Worm (Caenorhabditis elegans) whole organism, mixed stage, embryonic: ENCODE data around the gene F14D7.12.

Experiments used
- M03D4.4 ChIP-seq: sonication (generic microtip); optimal IDR thresholded peaks from 2 replicates; lab custom pipeline; 2017; ENCODE audit warnings: mild to moderate bottlenecking, missing genetic modification characterization, missing compliant biosample characterization
- bed-3 ChIP-seq: fragments of 200-800 bp; sonication (Bioruptor generic); optimal IDR thresholded peaks from 3 replicates; lab custom pipeline; 2018; ENCODE audit warnings: mild to moderate bottlenecking, missing genetic modification characterization, moderate library complexity, missing compliant biosample characterization
- blmp-1 ChIP-seq: fragments of 150-350 bp; optimal IDR thresholded peaks from 2 replicates; lab custom pipeline; 2014; ENCODE audit warnings: missing biosample characterization, missing genetic modification characterization
- ceh-39 ChIP-seq: fragments of 150-350 bp; optimal IDR thresholded peaks from 2 replicates; lab custom pipeline; 2014; ENCODE audit warnings: missing biosample characterization, missing genetic modification characterization
- ceh-43 ChIP-seq: fragments of 200-800 bp; sonication (Bioruptor generic); optimal IDR thresholded peaks from 2 replicates; lab custom pipeline; 2018; ENCODE audit warnings: mild to moderate bottlenecking, missing genetic modification characterization, moderate library complexity, missing compliant biosample characterization
- ceh-83 ChIP-seq: fragments of 200-800 bp; sonication (Bioruptor generic); optimal IDR thresholded peaks from 2 replicates; lab custom pipeline; 2018; ENCODE audit warnings: mild to moderate bottlenecking, missing genetic modification characterization, missing compliant biosample characterization
- ces-1 ChIP-seq: fragments of 150-350 bp; optimal IDR thresholded peaks from 2 replicates; lab custom pipeline; 2014; ENCODE audit warnings: missing biosample characterization, missing genetic modification reagents, missing genetic modification characterization
- drap-1 ChIP-seq: fragments of 200-800 bp; sonication (Bioruptor generic); optimal IDR thresholded peaks from 3 replicates; lab custom pipeline; 2018; ENCODE audit warnings: mild to moderate bottlenecking, missing genetic modification characterization, missing compliant biosample characterization
- elt-1 ChIP-seq: sonication (generic microtip); optimal IDR thresholded peaks from 2 replicates; lab custom pipeline; 2017; ENCODE audit warnings: missing genetic modification characterization, mild to moderate bottlenecking, missing compliant biosample characterization, antibody characterized with exemption, moderate library complexity, borderline replicate concordance; ENCODE audit not compliant: insufficient read depth
- elt-3 ChIP-seq: fragments of 150-350 bp; optimal IDR thresholded peaks from 2 replicates; lab custom pipeline; 2014; ENCODE audit warnings: missing biosample characterization, missing genetic modification characterization
- flh-1 ChIP-seq: fragments of 200-800 bp; sonication (Bioruptor generic); optimal IDR thresholded peaks from 2 replicates; lab custom pipeline; 2018; ENCODE audit warnings: mild to moderate bottlenecking, missing genetic modification characterization, moderate library complexity, missing compliant biosample characterization
- ham-2 ChIP-seq: fragments of 200-800 bp; sonication (Bioruptor generic); optimal IDR thresholded peaks from 2 replicates; lab custom pipeline; 2018; ENCODE audit warnings: mild to moderate bottlenecking, missing genetic modification characterization, missing compliant biosample characterization
- hlh-1 ChIP-seq: fragments of 150-350 bp; optimal IDR thresholded peaks from 2 replicates; lab custom pipeline; 2014; ENCODE audit warnings: missing biosample characterization, missing genetic modification reagents, missing genetic modification characterization
- lin-13 ChIP-seq: fragments of 150-350 bp; optimal IDR thresholded peaks from 2 replicates; lab custom pipeline; 2014; ENCODE audit warnings: missing biosample characterization, missing genetic modification characterization
- lin-32 ChIP-seq: fragments of 200-800 bp; sonication (Bioruptor generic); optimal IDR thresholded peaks from 2 replicates; lab custom pipeline; 2018; ENCODE audit warnings: mild to moderate bottlenecking, missing genetic modification characterization, missing compliant biosample characterization
- lsy-2 ChIP-seq: fragments of 150-350 bp; optimal IDR thresholded peaks from 2 replicates; lab custom pipeline; 2014; ENCODE audit warnings: missing biosample characterization, missing genetic modification characterization
- mab-5 ChIP-seq: fragments of 150-350 bp; optimal IDR thresholded peaks from 2 replicates; lab custom pipeline; 2014; ENCODE audit warnings: missing biosample characterization, missing genetic modification characterization
- mep-1 ChIP-seq: fragments of 150-350 bp; optimal IDR thresholded peaks from 2 replicates; lab custom pipeline; 2017; ENCODE audit warnings: missing biosample characterization, missing genetic modification reagents, missing genetic modification characterization, inconsistent platforms
- mls-2 ChIP-seq: sonication (generic microtip); optimal IDR thresholded peaks from 2 replicates; lab custom pipeline; 2016; ENCODE audit warnings: mild to moderate bottlenecking, missing genetic modification characterization, moderate library complexity, missing compliant biosample characterization
- nhr-12 ChIP-seq: fragments of 150-350 bp; optimal IDR thresholded peaks from 2 replicates; lab custom pipeline; 2014; ENCODE audit warnings: missing biosample characterization, missing genetic modification characterization
- nhr-2 ChIP-seq: fragments of 150-350 bp; optimal IDR thresholded peaks from 2 replicates; lab custom pipeline; 2014; ENCODE audit warnings: missing biosample characterization, missing genetic modification characterization
- nhr-28 ChIP-seq: fragments of 150-350 bp; optimal IDR thresholded peaks from 2 replicates; lab custom pipeline; 2014; ENCODE audit warnings: missing biosample characterization, missing genetic modification characterization
- nhr-76 ChIP-seq: sonication (generic microtip); optimal IDR thresholded peaks from 2 replicates; lab custom pipeline; 2017; ENCODE audit warnings: missing biosample characterization, missing genetic modification characterization
- pha-4 ChIP-seq: fragments of 150-350 bp; optimal IDR thresholded peaks from 2 replicates; lab custom pipeline; 2018; ENCODE audit warnings: missing biosample characterization, missing genetic modification reagents, missing genetic modification characterization
- sem-2 ChIP-seq: fragments of 200-800 bp; sonication (Bioruptor generic); optimal IDR thresholded peaks from 2 replicates; lab custom pipeline; 2018; ENCODE audit warnings: mild to moderate bottlenecking, missing genetic modification characterization, missing compliant biosample characterization
- snpc-4 ChIP-seq: fragments of 150-350 bp; optimal IDR thresholded peaks from 2 replicates; lab custom pipeline; 2014; ENCODE audit warnings: missing biosample characterization, missing genetic modification characterization
- sptf-1 ChIP-seq: sonication (generic microtip); optimal IDR thresholded peaks from 2 replicates; lab custom pipeline; 2017; ENCODE audit warnings: mild to moderate bottlenecking, missing genetic modification characterization, moderate library complexity, missing compliant biosample characterization
- tbx-8 ChIP-seq: fragments of 200-800 bp; sonication (Bioruptor generic); optimal IDR thresholded peaks from 2 replicates; lab custom pipeline; 2018; ENCODE audit warnings: mild to moderate bottlenecking, missing genetic modification characterization, moderate library complexity, missing compliant biosample characterization
- unc-120 ChIP-seq: sonication (generic microtip); optimal IDR thresholded peaks from 2 replicates; lab custom pipeline; 2017; ENCODE audit warnings: missing genetic modification characterization, missing compliant biosample characterization; ENCODE audit not compliant: poor library complexity, severe bottlenecking
- unc-62 ChIP-seq: fragments of 150-350 bp; optimal IDR thresholded peaks from 2 replicates; lab custom pipeline; 2014; ENCODE audit warnings: missing biosample characterization, missing genetic modification reagents, missing genetic modification characterization
- zip-8 ChIP-seq: fragments of 150-350 bp; optimal IDR thresholded peaks from 2 replicates; lab custom pipeline; 2014; ENCODE audit warnings: missing biosample characterization, missing genetic modification characterization
- ztf-11 ChIP-seq: fragments of 150-350 bp; optimal IDR thresholded peaks from 2 replicates; lab custom pipeline; 2014; ENCODE audit warnings: missing biosample characterization, missing genetic modification characterization

The F14D7.12 gene

ce11 chrV:14331477-14331876 is 31.7 kb downstream of the F14D7.12 start, which contains the start of gene F47B8.8:
Gene F47B8.8 (plus strand): TSS chrV:14331733.
- no peak for TF ChIP-seq nhr-28 (tag; lab: Kevin White, UChicago)
- TF ChIP-seq lin-13 (tag; lab: Kevin White, UChicago) = no peak
- no peak for TF ChIP-seq mls-2 (tag; lab: Kevin White, UChicago)
- TF ChIP-seq unc-62 (GFP tag; lab: Kevin White, UChicago) = no peak
- TF ChIP-seq nhr-76 (tag; lab: Kevin White, UChicago) = no peak
- no peak for TF ChIP-seq elt-3 (tag; lab: Kevin White, UChicago)
- TF ChIP-seq ces-1 = no peak

DNA sequence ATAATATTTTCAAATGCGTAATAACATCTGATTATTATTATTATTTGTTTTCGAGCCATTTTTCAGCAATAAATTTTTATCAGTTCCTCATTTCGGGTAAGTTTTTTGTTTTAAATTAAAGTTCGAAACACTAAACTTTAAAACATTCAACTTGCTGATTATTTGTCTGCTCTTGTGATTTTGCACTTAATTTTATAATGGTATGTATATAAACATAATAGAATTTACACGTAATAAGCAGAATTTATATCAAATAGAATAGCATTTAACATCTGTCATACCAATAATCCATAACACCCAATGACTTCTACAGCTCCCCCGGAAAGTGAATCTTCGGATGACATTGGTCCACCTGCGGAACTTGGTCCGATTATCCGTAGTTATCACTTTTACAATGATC is 33.3 kb downstream of the F14D7.12 start, which contains the start of gene srm-4:
TSS of gene srm-4 (plus strand) at position 301 of the 400 bp plus-strand sequence.
- TF ChIP-seq zip-8 (tag; lab: Kevin White, UChicago) (no peak), nhr-28 (tag; lab: Kevin White, UChicago) (no peak), ztf-11 (no peak), M03D4.4 (tag; lab: Kevin White, UChicago) (no peak), unc-62 (GFP tag; lab: Kevin White, UChicago) (no peak), nhr-76 (tag; lab: Kevin White, UChicago) (no peak), blmp-1 (no peak), sptf-1 (tag; lab: Kevin White, UChicago) (no peak), unc-120 (tag; lab: Kevin White, UChicago) (no peak), mep-1 (no peak), snpc-4 (tag; lab: Kevin White, UChicago) (no peak), drap-1 (GFP tag; lab: Kevin White, UChicago) (no peak), nhr-2 (tag; lab: Kevin White, UChicago) (no peak), lsy-2 (tag; lab: Kevin White, UChicago) (no peak), mls-2 (tag; lab: Kevin White, UChicago) (no peak)

DNA sequence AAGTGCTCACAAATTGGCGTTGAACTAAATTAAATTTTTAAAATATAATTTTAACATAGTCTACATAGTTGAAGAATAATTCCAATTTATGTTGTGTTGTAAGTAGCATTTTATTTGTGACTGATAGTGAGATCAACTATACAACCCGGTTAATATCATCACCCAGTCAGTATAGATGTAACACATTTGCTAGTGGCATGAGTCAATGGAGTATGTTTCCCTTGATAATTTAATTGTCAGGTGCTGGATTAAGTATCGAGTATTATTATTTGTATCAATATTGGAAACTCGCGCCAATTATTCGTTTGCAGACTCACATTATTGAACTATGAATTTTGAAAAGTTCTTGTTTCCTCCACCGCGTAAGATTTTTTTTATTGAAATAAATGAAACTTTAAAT is 35.1 kb downstream of the F14D7.12 start, which contains the start of gene srm-5:
TSS of gene srm-5 (plus strand) at position 301 of the 400 bp plus-strand sequence.
- TF ChIP-seq elt-3 (tag; lab: Kevin White, UChicago) = no peak
- TF ChIP-seq sem-2 (GFP tag; lab: Kevin White, UChicago) = no peak
- no peak for TF ChIP-seq ces-1
- TF ChIP-seq pha-4 (tag; lab: Kevin White, UChicago) = no peak
- TF ChIP-seq drap-1 (GFP tag; lab: Kevin White, UChicago) = no peak
- no peak for TF ChIP-seq lin-32 (GFP tag; lab: Kevin White, UChicago)
- TF ChIP-seq nhr-76 (tag; lab: Kevin White, UChicago) = no peak
- no peak for TF ChIP-seq mab-5
- TF ChIP-seq ztf-11 = no peak
- no peak for TF ChIP-seq zip-8 (tag; lab: Kevin White, UChicago)
- TF ChIP-seq tbx-8 (GFP tag; lab: Kevin White, UChicago) = no peak
- TF ChIP-seq unc-120 (tag; lab: Kevin White, UChicago) = no peak
- no peak for TF ChIP-seq blmp-1

DNA sequence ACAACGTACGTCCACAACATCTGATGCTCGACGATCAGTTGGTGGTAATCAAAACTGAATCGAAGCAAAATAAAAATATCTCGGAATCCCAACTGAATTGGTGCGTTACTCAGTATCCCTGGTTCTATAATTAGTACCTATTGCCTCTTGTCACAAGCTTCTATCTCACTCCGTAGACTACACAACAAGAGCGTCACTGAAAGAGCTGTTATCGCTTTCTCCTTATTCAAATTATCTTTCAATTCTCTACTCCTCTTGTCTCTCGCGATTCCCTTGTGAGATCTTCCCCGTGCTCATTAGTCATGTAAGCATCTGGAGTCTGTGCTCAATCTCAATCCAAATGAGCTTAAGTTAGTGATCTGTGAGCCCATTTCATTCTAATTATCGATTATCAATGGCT is 36.8 kb downstream of the F14D7.12 start, which contains the start of gene srm-6:
TSS of gene srm-6 (plus strand) at position 301 of the 400 bp plus-strand sequence.
- TF ChIP-seq elt-3 (tag; lab: Kevin White, UChicago) (no peak), lin-32 (GFP tag; lab: Kevin White, UChicago) (no peak), blmp-1 (no peak)

ce11 chrV:14341672-14342071 is 41.9 kb downstream of the F14D7.12 start, which contains the start of gene F47B8.10:
Gene F47B8.10 (plus strand): TSS chrV:14341972.
- TF ChIP-seq ceh-83 (GFP tag; lab: Kevin White, UChicago) (no peak), sptf-1 (tag; lab: Kevin White, UChicago) (no peak), zip-8 (tag; lab: Kevin White, UChicago) (no peak), mls-2 (tag; lab: Kevin White, UChicago) (no peak), flh-1 (GFP tag; lab: Kevin White, UChicago) (no peak), blmp-1 (no peak), sem-2 (GFP tag; lab: Kevin White, UChicago) (no peak), ceh-39 (tag; lab: Kevin White, UChicago) (no peak)

DNA sequence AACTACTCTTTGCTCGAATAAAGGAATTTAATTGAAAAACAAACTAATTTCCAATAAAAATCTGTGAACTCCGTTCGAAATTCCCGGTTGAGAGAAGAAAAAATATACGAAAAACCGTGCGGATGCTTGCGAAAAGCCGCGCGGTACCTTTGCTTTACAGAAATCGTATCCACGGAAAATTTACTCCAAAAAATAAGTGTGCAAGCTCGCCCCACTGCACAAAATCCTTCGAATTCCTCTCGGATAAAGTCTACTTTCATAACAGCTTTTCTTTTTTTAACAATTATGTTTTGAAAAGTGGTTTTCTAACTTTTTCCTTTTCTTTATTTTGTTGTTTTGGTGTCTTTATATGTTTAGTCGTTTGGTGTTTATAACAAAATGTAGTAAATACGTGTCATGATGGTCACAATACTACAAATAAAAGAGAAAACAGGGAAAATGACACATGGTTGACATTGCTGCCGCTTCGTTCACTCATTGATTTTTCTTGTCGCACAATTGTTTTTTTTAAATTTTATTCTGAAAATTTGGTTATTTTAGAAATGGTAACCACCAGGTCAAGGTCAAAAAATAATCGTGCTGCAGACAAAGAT is 47.5 kb downstream of the F14D7.12 start, which contains the start of gene cept-2:
TSS of gene cept-2 (plus strand) at position 533 of the 593 bp plus-strand sequence.
- TF ChIP-seq elt-1 (tag; lab: Kevin White, UChicago) = no peak
- no peak for TF ChIP-seq snpc-4 (tag; lab: Kevin White, UChicago)
- TF ChIP-seq ceh-83 (GFP tag; lab: Kevin White, UChicago) = no peak
- TF ChIP-seq nhr-28 (tag; lab: Kevin White, UChicago) = no peak
- peak; percentile 49 for TF ChIP-seq drap-1 (GFP tag; lab: Kevin White, UChicago)
- peak; percentile 70 for TF ChIP-seq lin-13 (tag; lab: Kevin White, UChicago)
- peak; percentile 40 for TF ChIP-seq hlh-1 (tag; lab: Kevin White, UChicago)
- TF ChIP-seq pha-4 (tag; lab: Kevin White, UChicago) = peak; percentile 58
- no peak for TF ChIP-seq tbx-8 (GFP tag; lab: Kevin White, UChicago)
- TF ChIP-seq lin-32 (GFP tag; lab: Kevin White, UChicago) = no peak
- TF ChIP-seq bed-3 = no peak
- TF ChIP-seq lsy-2 (tag; lab: Kevin White, UChicago) = peak; percentile 84
- no peak for TF ChIP-seq unc-120 (tag; lab: Kevin White, UChicago)
- TF ChIP-seq ham-2 = no peak
- TF ChIP-seq ztf-11 = no peak
- no peak for TF ChIP-seq ceh-43 (GFP tag; lab: Kevin White, UChicago)
- TF ChIP-seq mls-2 (tag; lab: Kevin White, UChicago) = no peak
- peak; percentile 97 for TF ChIP-seq mep-1
- peak; percentile 56 for TF ChIP-seq sptf-1 (tag; lab: Kevin White, UChicago)
- no peak for TF ChIP-seq M03D4.4 (tag; lab: Kevin White, UChicago)
- TF ChIP-seq unc-62 (GFP tag; lab: Kevin White, UChicago) = peak; percentile 27
- no peak for TF ChIP-seq ces-1
- no peak for TF ChIP-seq flh-1 (GFP tag; lab: Kevin White, UChicago)
- no peak for TF ChIP-seq blmp-1
- TF ChIP-seq elt-3 (tag; lab: Kevin White, UChicago) = no peak
- no peak for TF ChIP-seq nhr-12 (tag; lab: Kevin White, UChicago)
- TF ChIP-seq nhr-76 (tag; lab: Kevin White, UChicago) = no peak
